Fruit fly (Drosophila melanogaster) whole organism, prepupa: ENCODE results near the gene Afg3l2.

ENCODE experiments used
- Blimp-1 ChIP-seq: fragments of 200-800 bp; sonication (Bioruptor generic); optimal IDR thresholded peaks from 3 replicates; lab custom pipeline; 2017; ENCODE audit warnings: missing biosample characterization, missing genetic modification characterization, mild to moderate bottlenecking, moderate library complexity, missing genetic modification reagents
- CG10631 ChIP-seq: fragments of 200-800 bp; sonication (Bioruptor generic); optimal IDR thresholded peaks from 2 replicates; lab custom pipeline; 2016; ENCODE audit warnings: missing biosample characterization, missing genetic modification characterization
- CG11762 ChIP-seq: fragments of 200-800 bp; sonication (Bioruptor generic); optimal IDR thresholded peaks from 3 replicates; lab custom pipeline; 2016; ENCODE audit warnings: missing biosample characterization, missing genetic modification characterization; ENCODE audit not compliant: insufficient read depth
- CG11902 ChIP-seq: fragments of 200-800 bp; sonication (Bioruptor generic); optimal IDR thresholded peaks from 3 replicates; lab custom pipeline; 2016; ENCODE audit warnings: missing biosample characterization, missing genetic modification characterization
- CG15336 ChIP-seq: fragments of 200-800 bp; sonication (Bioruptor generic); IDR thresholded peaks from 2 replicates; pipeline ENCODE4 v1.3.6; 2022; ENCODE audit warnings: missing biosample characterization, missing genetic modification characterization
- CG1621 ChIP-seq: fragments of 200-800 bp; sonication (Bioruptor generic); optimal IDR thresholded peaks from 3 replicates; lab custom pipeline; 2018; ENCODE audit warnings: missing biosample characterization, mild to moderate bottlenecking, missing genetic modification characterization
- CG16779 ChIP-seq: fragments of 200-800 bp; sonication (Bioruptor generic); optimal IDR thresholded peaks from 3 replicates; lab custom pipeline; 2017; ENCODE audit warnings: missing biosample characterization, mild to moderate bottlenecking, missing genetic modification characterization
- CG3032 ChIP-seq: fragments of 200-800 bp; optimal IDR thresholded peaks from 2 replicates; lab custom pipeline; 2019; ENCODE audit warnings: missing biosample characterization, mild to moderate bottlenecking, missing genetic modification characterization, moderate library complexity
- CG32006 ChIP-seq: fragments of 200-800 bp; sonication (Bioruptor generic); optimal IDR thresholded peaks from 3 replicates; lab custom pipeline; 2017; ENCODE audit warnings: missing biosample characterization, mild to moderate bottlenecking, missing genetic modification characterization
- CG34406 ChIP-seq: fragments of 200-800 bp; sonication (Bioruptor generic); optimal IDR thresholded peaks from 3 replicates; lab custom pipeline; 2016; ENCODE audit warnings: missing biosample characterization, missing genetic modification characterization
- CG4318 ChIP-seq: fragments of 200-800 bp; sonication (Bioruptor generic); optimal IDR thresholded peaks from 3 replicates; lab custom pipeline; 2017; ENCODE audit warnings: missing biosample characterization, mild to moderate bottlenecking, missing genetic modification characterization
- CG6163 ChIP-seq: fragments of 200-800 bp; sonication (Bioruptor generic); IDR thresholded peaks from 3 replicates; pipeline ENCODE4 v1.3.6; 2022; ENCODE audit warnings: missing biosample characterization, missing genetic modification characterization
- CG6276 ChIP-seq: fragments of 200-800 bp; sonication (Bioruptor generic); optimal IDR thresholded peaks from 2 replicates; lab custom pipeline; 2017; ENCODE audit warnings: missing biosample characterization, mild to moderate bottlenecking, missing genetic modification characterization
- CG6792 ChIP-seq: fragments of 200-800 bp; sonication (Bioruptor generic); optimal IDR thresholded peaks from 3 replicates; lab custom pipeline; 2016; ENCODE audit warnings: missing biosample characterization, missing genetic modification characterization
- CG6808 ChIP-seq: fragments of 200-800 bp; sonication (Bioruptor generic); optimal IDR thresholded peaks from 3 replicates; lab custom pipeline; 2017; ENCODE audit warnings: missing biosample characterization, missing genetic modification characterization, mild to moderate bottlenecking, moderate library complexity, missing genetic modification reagents
- CG6854 ChIP-seq: fragments of 200-800 bp; sonication (Bioruptor generic); optimal IDR thresholded peaks from 2 replicates; lab custom pipeline; 2017; ENCODE audit warnings: missing biosample characterization, mild to moderate bottlenecking, missing genetic modification characterization
- CG7368 ChIP-seq: fragments of 200-800 bp; sonication (Bioruptor generic); optimal IDR thresholded peaks from 3 replicates; lab custom pipeline; 2016; ENCODE audit warnings: missing biosample characterization, missing genetic modification characterization
- CG8119 ChIP-seq: fragments of 200-800 bp; sonication (Bioruptor generic); IDR thresholded peaks from 3 replicates; pipeline ENCODE4 v1.3.6; 2022; ENCODE audit warnings: missing biosample characterization, missing genetic modification characterization
- CG8319 ChIP-seq: fragments of 200-800 bp; sonication (Bioruptor generic); optimal IDR thresholded peaks from 3 replicates; lab custom pipeline; 2016; ENCODE audit warnings: missing biosample characterization, missing genetic modification characterization
- CG8632 ChIP-seq: fragments of 200-800 bp; sonication (Bioruptor generic); optimal IDR thresholded peaks from 3 replicates; lab custom pipeline; 2016; ENCODE audit warnings: missing biosample characterization, missing genetic modification characterization
- CG9139 ChIP-seq: fragments of 200-800 bp; sonication (Bioruptor generic); optimal IDR thresholded peaks from 3 replicates; lab custom pipeline; 2017; ENCODE audit warnings: missing biosample characterization, mild to moderate bottlenecking, missing genetic modification characterization
- Eip75B ChIP-seq: fragments of 200-800 bp; sonication (Bioruptor generic); optimal IDR thresholded peaks from 3 replicates; lab custom pipeline; 2016; ENCODE audit warnings: missing biosample characterization, missing genetic modification characterization
- Eip78C ChIP-seq: fragments of 200-800 bp; sonication (Bioruptor generic); peaks from one replicate; lab custom pipeline; 2016; ENCODE audit warnings: missing biosample characterization, missing genetic modification characterization
- Eip93F ChIP-seq: fragments of 200-800 bp; sonication (Bioruptor generic); optimal IDR thresholded peaks from 2 replicates; lab custom pipeline; 2016; ENCODE audit warnings: missing biosample characterization, mild to moderate bottlenecking, missing genetic modification characterization
- Ets96B ChIP-seq: fragments of 200-800 bp; optimal IDR thresholded peaks from 2 replicates; lab custom pipeline; 2019; ENCODE audit warnings: missing biosample characterization, mild to moderate bottlenecking, missing genetic modification characterization, moderate library complexity
- Hr38 ChIP-seq: sonication (Bioruptor generic); optimal IDR thresholded peaks from 2 replicates; lab custom pipeline; 2016; ENCODE audit warnings: missing biosample characterization, missing genetic modification characterization
- Hr39 ChIP-seq: fragments of 200-800 bp; sonication (Bioruptor generic); optimal IDR thresholded peaks from 2 replicates; lab custom pipeline; 2016; ENCODE audit warnings: missing biosample characterization, missing genetic modification characterization
- Hr4 ChIP-seq: fragments of 200-800 bp; sonication (Bioruptor generic); optimal IDR thresholded peaks from 3 replicates; lab custom pipeline; 2016; ENCODE audit warnings: missing biosample characterization, missing genetic modification characterization
- Lpt ChIP-seq: fragments of 200-800 bp; sonication (Bioruptor generic); optimal IDR thresholded peaks from 3 replicates; lab custom pipeline; 2016; ENCODE audit warnings: missing biosample characterization, missing genetic modification characterization
- Met ChIP-seq: fragments of 200-800 bp; sonication (Bioruptor generic); optimal IDR thresholded peaks from 3 replicates; lab custom pipeline; 2016; ENCODE audit warnings: missing biosample characterization, missing genetic modification characterization
- OdsH ChIP-seq: fragments of 200-800 bp; sonication (Bioruptor generic); optimal IDR thresholded peaks from 3 replicates; lab custom pipeline; 2016; ENCODE audit warnings: missing biosample characterization, missing genetic modification characterization
- Smox ChIP-seq: fragments of 200-800 bp; sonication (Bioruptor generic); optimal IDR thresholded peaks from 3 replicates; lab custom pipeline; 2016; ENCODE audit warnings: missing biosample characterization, missing genetic modification characterization
- Sox102F ChIP-seq: fragments of 200-800 bp; sonication (Bioruptor generic); optimal IDR thresholded peaks from 2 replicates; lab custom pipeline; 2016; ENCODE audit warnings: missing biosample characterization, mild to moderate bottlenecking, missing genetic modification characterization
- Sox14 ChIP-seq: fragments of 200-800 bp; sonication (Bioruptor generic); optimal IDR thresholded peaks from 3 replicates; lab custom pipeline; 2016; ENCODE audit warnings: missing biosample characterization, missing genetic modification characterization
- Sox15 ChIP-seq: fragments of 200-800 bp; sonication (Bioruptor generic); optimal IDR thresholded peaks from 3 replicates; lab custom pipeline; 2016; ENCODE audit warnings: missing biosample characterization, missing genetic modification characterization
- achi ChIP-seq: fragments of 200-800 bp; sonication (Bioruptor generic); optimal IDR thresholded peaks from 3 replicates; lab custom pipeline; 2016; ENCODE audit warnings: missing biosample characterization, missing genetic modification characterization
- acj6 ChIP-seq: fragments of 200-800 bp; sonication (Bioruptor generic); optimal IDR thresholded peaks from 3 replicates; lab custom pipeline; 2016; ENCODE audit warnings: missing biosample characterization, missing genetic modification characterization
- cyc ChIP-seq: fragments of 200-800 bp; sonication (Bioruptor generic); optimal IDR thresholded peaks from 3 replicates; lab custom pipeline; 2016; ENCODE audit warnings: missing biosample characterization, missing genetic modification characterization
- dsx ChIP-seq: fragments of 200-800 bp; optimal IDR thresholded peaks from 3 replicates; lab custom pipeline; 2019; ENCODE audit warnings: missing biosample characterization, mild to moderate bottlenecking, missing genetic modification characterization, moderate library complexity; ENCODE audit not compliant: poor library complexity, severe bottlenecking
- esn ChIP-seq: fragments of 200-800 bp; sonication (Bioruptor generic); optimal IDR thresholded peaks from 2 replicates; lab custom pipeline; 2016; ENCODE audit warnings: missing biosample characterization, mild to moderate bottlenecking, missing genetic modification characterization, moderate library complexity
- fd59A ChIP-seq: fragments of 200-800 bp; sonication (Bioruptor generic); optimal IDR thresholded peaks from 2 replicates; lab custom pipeline; 2017; ENCODE audit warnings: missing biosample characterization, mild to moderate bottlenecking, missing genetic modification characterization, missing genetic modification reagents
- fd85E ChIP-seq: fragments of 200-800 bp; sonication (Bioruptor generic); optimal IDR thresholded peaks from 3 replicates; lab custom pipeline; 2016; ENCODE audit warnings: missing biosample characterization, missing genetic modification characterization
- fkh ChIP-seq: fragments of 200-800 bp; sonication (Bioruptor generic); optimal IDR thresholded peaks from 3 replicates; lab custom pipeline; 2017; ENCODE audit warnings: missing biosample characterization, mild to moderate bottlenecking, missing genetic modification characterization, moderate library complexity
- lz ChIP-seq: fragments of 200-800 bp; sonication (Bioruptor generic); optimal IDR thresholded peaks from 3 replicates; lab custom pipeline; 2016; ENCODE audit warnings: missing biosample characterization, missing genetic modification characterization
- pdm3 ChIP-seq: fragments of 200-800 bp; sonication (Bioruptor generic); optimal IDR thresholded peaks from 3 replicates; lab custom pipeline; 2016; ENCODE audit warnings: missing biosample characterization, missing genetic modification characterization
- salr ChIP-seq, 2 experiments: fragments of 200-800 bp; sonication (Bioruptor generic); optimal IDR thresholded peaks; 3 replicates each; lab custom pipeline; 2016 to 2018; ENCODE audit warnings: missing biosample characterization in 2 of 2, missing genetic modification characterization in 2 of 2, mild to moderate bottlenecking in 1 of 2
- spab ChIP-seq: fragments of 200-800 bp; sonication (Bioruptor generic); optimal IDR thresholded peaks from 2 replicates; lab custom pipeline; 2017; ENCODE audit warnings: missing biosample characterization, mild to moderate bottlenecking, missing genetic modification characterization, missing genetic modification reagents
- ss ChIP-seq, 2 experiments: fragments of 200-800 bp; sonication (Bioruptor generic); optimal IDR thresholded peaks; 2 replicates in 1 of 2; 3 replicates in 1 of 2; lab custom pipeline; 2017 to 2018; ENCODE audit warnings: mild to moderate bottlenecking in 2 of 2, missing biosample characterization in 2 of 2, missing genetic modification characterization in 2 of 2, moderate library complexity in 1 of 2
- svp ChIP-seq: fragments of 200-800 bp; sonication (Bioruptor generic); peaks from one replicate; lab custom pipeline; 2016; ENCODE audit warnings: missing biosample characterization, missing genetic modification characterization

Afg3l2 gene

DNA sequence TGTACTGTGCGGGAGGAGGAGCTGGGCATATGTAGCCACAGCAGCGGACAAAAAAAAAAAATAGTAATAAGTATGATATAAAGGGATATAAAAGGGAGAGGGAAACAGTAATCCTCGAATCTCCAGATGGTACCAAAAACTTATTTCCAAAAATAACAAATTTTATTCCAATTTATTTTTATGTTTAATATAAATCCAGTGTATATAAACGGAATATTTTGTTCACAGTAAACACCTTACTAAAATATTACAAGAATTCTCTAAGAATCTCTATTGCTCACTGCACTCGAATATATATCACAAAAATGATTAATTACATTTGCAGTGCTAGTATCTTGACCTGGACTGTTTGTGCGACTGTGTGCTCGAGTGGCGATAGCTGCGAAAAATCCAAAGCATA, 22.6 kb downstream of the Afg3l2 start (continued):
- TF ChIP-seq CG6276 (GFP tag; lab: Kevin White, UChicago) (peak; percentile 35), Blimp-1 (GFP tag; lab: Kevin White, UChicago) (no peak), OdsH (GFP tag; lab: Kevin White, UChicago) (peak; percentile 5), Sox102F (GFP tag; lab: Kevin White, UChicago) (no peak), pdm3 (GFP tag; lab: Kevin White, UChicago) (no peak), CG11902 (GFP tag; lab: Kevin White, UChicago) (no peak), Sox14 (no peak), CG15336 (peak; percentile 30; the same call in 1 of the 2 replicates), ss (GFP tag; optimal IDR thresholded peaks at IDR 0.05; lab: Kevin White, UChicago) (no peak), lz (GFP tag; lab: Kevin White, UChicago) (no peak), CG8119 (GFP tag; lab: Robert Waterston, UW) (peak; percentile 29; the same call in 1 of the 3 replicates), CG32006 (peak; percentile 61), Hr39 (GFP tag; lab: Kevin White, UChicago) (no peak), fd59A (no peak), Sox15 (GFP tag; lab: Kevin White, UChicago) (no peak), svp (peak; percentile 36), CG3032 (no peak), cyc (no peak), dsx (no peak), CG6854 (GFP tag; lab: Kevin White, UChicago) (no peak), Hr38 (GFP tag; lab: Kevin White, UChicago) (no peak), CG34406 (GFP tag; lab: Kevin White, UChicago) (no peak), CG6808 (GFP tag; lab: Kevin White, UChicago) (no peak), CG16779 (no peak)
- TF ChIP-seq, all 60 proteins: peak for 13

DNA sequence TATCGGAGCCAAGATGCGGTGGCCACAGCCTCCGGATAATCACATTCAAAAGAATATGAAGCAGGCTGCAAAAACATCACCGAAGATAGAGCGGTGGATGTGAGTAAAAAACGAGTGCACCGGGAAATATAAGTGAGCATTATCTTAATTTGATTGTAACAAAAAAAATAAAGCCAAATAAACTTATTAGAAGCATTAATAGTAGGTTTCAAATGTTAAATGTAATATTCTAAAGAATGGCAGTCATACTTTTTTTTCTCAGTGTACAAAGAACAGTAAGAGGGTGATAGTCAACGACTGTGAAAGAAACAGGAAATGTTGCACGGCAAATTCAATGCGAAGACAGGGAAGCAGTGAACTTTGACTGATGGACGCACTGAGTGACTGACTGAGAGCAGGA, 25.7 kb downstream of the Afg3l2 start:
- TF ChIP-seq esn (no peak), Met (peak; percentile 26), fd59A (no peak), Sox14 (no peak), CG1621 (tag; lab: Kevin White, UChicago) (no peak), lz (GFP tag; lab: Kevin White, UChicago) (no peak), CG7368 (GFP tag; lab: Kevin White, UChicago) (no peak), spab (GFP tag; lab: Kevin White, UChicago) (no peak), CG9139 (GFP tag; lab: Kevin White, UChicago) (peak; percentile 19), CG6854 (GFP tag; lab: Kevin White, UChicago) (no peak), Ets96B (peak; percentile 46), CG6276 (GFP tag; lab: Kevin White, UChicago) (no peak), Sox15 (GFP tag; lab: Kevin White, UChicago) (no peak), achi (peak; percentile 5), CG3032 (peak; percentile 53), Eip93F (GFP tag; lab: Kevin White, UChicago) (no peak), CG16779 (no peak), fkh (no peak), CG6792 (GFP tag; lab: Kevin White, UChicago) (no peak), Smox (GFP tag; lab: Kevin White, UChicago) (peak; percentile 5), CG4318 (GFP tag; lab: Kevin White, UChicago) (no peak), Blimp-1 (GFP tag; lab: Kevin White, UChicago) (no peak), CG10631 (GFP tag; lab: Kevin White, UChicago) (peak; percentile 21), CG6163 (peak; percentile 55; the same call in 2 of the 3 replicates), CG11762 (GFP tag; lab: Kevin White, UChicago) (no peak), dsx (peak; percentile 45), CG8319 (GFP tag; lab: Kevin White, UChicago) (no peak), CG6808 (GFP tag; lab: Kevin White, UChicago) (peak; percentile 14), Hr38 (GFP tag; lab: Kevin White, UChicago) (no peak), acj6 (peak; percentile 8), fd85E (no peak), pdm3 (GFP tag; lab: Kevin White, UChicago) (peak; percentile 18), salr (GFP tag; optimal IDR thresholded peaks at IDR 0.05; lab: Kevin White, UChicago) (no peak), Eip75B (GFP tag; lab: Kevin White, UChicago) (peak; percentile 27), Lpt (GFP tag; lab: Kevin White, UChicago) (no peak), ss (GFP tag; optimal IDR thresholded peaks at IDR 0.05; lab: Kevin White, UChicago) (peak in 1 of 2 experiments; percentile 30), Hr4 (peak; percentile 24), Eip78C (GFP tag; lab: Kevin White, UChicago) (peak; percentile 24), CG8632 (no peak)
